Fruit fly (Drosophila melanogaster) ovary, adult (tissue): ENCODE measurements around the gene CG3168.

Experiments used
- CG17801 ChIP-seq: fragments of 200-800 bp; optimal IDR thresholded peaks from 2 replicates; lab custom pipeline; 2019; ENCODE audit warnings: missing biosample characterization, mild to moderate bottlenecking, missing genetic modification characterization, moderate library complexity; ENCODE audit not compliant: partially characterized antibody

CG3168 gene

DNA sequence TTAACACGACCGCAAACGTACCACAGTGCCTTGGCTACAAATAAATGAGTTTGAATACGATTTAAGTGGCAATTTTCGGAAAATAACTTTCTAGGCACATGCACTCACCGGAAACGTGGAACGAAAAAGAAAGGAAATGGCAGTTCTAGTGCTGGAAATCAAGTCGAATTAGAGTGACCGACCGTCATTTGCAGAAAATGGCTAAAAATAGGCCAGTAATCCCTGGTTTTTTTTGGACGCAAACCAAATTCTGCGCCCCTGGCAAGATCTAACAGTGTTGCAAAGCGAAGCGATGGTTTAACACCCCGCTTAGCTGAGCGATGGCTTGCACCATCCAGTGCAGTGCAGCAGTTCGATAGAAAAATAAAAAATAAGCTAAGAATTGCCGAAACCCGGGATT, 4.3 kb upstream of the CG3168 start, which contains the start of gene RpL17:
Gene RpL17, minus strand, starts transcription at position 151 of the 400 bp plus-strand sequence.
- TF ChIP-seq CG17801 (GFP tag; lab: Kevin White, UChicago): peak; percentile 72

DNA sequence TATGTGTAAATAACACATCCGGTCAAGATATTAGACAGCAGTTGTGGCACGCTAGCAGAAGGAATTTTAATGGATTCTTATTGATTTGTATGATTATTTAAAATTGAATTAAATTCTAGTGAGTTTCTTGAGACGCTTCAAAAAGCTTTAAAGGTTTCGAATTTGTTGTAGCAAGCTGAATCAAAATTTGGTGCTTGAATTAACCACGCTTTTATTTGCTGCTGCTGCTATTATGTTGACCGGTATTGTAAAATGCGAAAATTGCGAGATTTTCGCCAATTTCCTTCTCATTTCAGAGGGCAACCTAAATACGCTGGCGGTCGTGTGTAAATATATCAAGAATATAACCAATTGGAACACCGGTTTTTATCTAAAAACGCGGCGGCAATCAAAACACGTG, 3.4 kb upstream of the CG3168 start:
- no peak for TF ChIP-seq CG17801 (GFP tag; lab: Kevin White, UChicago)

DNA sequence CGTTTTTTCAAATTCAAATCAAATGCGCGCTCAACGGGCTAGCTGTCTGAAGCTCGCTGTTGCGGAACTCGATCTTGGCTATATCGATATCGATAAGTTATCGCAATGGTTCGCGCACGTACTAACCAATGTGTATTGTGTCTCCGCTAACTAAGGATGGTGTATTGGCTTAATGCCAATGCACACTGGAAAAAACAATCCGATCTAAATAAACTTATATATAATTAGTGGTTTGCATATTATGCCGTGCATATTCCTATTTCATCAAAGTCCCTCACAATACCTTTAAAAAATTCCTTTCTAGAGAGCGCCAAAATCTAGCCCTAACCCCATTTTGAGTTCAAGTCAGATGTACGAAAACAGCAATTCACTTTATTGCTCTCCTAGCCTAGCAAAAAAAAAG, 1.4 kb upstream of the CG3168 start:
- peak; percentile 26 for TF ChIP-seq CG17801 (GFP tag; lab: Kevin White, UChicago)

DNA sequence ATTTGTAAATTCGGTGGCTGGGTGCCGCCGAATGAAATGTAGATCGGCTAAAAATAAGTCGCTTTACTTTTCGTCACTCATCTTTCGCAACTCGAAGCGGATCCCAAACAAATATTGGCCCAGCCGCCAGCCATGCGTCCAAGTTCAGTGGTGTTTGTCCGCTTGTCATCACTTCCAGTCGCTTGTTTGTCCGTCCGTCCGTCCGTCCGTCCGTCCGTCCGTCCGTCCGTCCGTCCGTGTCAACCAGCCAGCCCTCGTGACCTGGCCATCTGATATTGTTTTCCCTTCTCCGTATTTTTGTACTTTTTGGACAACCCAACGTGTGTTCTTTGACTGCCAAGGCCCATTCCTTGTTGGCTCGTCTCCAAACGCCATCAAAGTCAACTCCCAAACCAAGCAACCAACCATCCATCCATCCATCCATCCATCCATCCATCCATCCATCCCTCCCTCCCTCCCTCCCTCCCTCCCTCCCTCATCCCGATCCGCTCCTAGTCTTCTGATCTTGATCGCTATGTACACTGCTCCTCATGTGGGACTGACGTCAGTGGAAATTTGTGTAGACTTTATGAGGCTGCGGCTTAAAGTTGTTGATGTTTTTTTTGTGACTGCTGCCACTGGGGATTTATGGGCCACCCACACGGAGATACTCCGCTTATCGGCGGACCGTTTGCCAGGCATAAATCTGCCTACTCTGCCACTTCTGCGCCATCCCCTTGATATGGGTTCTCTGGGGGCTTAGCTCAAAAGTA, 6.3 kb downstream of the CG3168 start:
- peak; percentile 0 for TF ChIP-seq CG17801 (GFP tag; lab: Kevin White, UChicago)

DNA sequence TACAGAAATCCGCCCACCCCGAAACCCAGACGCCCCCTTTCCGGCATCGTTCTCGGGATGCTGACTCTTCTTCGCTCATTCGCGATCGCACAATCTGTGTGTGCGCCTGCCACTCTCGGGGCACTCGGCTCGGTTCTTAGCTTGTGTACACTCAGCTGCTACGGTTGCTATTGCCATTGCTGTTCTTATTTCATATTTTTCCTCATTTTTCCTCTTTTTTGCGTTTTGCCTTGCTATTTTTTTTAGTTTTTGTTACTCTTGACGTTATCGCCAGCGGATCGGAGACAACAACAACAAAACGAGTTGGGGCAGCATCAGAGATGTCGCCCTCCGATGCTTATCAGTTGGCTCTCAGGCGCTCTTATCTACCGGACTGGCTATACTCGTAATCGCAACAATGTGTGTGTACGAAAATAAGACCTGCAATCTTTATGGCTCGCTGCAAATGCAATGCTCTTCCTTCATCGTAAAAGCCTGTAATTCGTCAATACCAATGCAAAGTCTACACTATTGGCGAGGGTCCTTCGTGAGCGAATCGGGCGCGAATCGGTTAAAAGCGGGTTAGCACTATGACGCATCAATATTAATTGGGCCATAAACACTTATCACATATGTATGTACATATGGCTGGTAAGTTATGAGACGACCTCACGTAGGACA, 9.1 kb downstream of the CG3168 start:
- no peak for TF ChIP-seq CG17801 (GFP tag; lab: Kevin White, UChicago)

DNA sequence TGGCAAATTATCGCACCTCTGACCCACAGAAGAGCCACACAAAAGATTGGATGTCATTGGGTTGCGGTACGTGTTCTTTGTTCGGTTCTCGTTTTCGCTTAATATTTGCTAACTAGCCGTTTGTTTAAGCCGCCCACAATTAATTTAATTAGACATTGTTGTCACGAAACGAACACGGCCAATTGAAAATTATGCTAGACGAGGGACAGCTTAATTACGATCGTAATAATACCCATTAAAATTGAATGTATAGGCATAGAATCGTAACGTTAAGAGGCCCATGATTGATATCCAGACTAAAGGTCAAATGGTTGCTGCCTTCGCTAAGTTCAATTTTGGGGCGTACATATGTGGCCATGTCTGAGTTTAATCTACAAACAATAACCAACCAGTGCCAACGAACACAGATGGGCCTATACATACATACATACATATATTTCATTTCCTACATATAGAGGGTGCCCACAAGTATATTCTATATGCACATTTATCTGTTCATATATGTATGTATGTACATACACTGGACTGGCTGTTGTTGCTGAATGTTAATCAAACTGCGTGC, 11.1 kb downstream of the CG3168 start:
- TF ChIP-seq CG17801 (GFP tag; lab: Kevin White, UChicago): no peak

DNA sequence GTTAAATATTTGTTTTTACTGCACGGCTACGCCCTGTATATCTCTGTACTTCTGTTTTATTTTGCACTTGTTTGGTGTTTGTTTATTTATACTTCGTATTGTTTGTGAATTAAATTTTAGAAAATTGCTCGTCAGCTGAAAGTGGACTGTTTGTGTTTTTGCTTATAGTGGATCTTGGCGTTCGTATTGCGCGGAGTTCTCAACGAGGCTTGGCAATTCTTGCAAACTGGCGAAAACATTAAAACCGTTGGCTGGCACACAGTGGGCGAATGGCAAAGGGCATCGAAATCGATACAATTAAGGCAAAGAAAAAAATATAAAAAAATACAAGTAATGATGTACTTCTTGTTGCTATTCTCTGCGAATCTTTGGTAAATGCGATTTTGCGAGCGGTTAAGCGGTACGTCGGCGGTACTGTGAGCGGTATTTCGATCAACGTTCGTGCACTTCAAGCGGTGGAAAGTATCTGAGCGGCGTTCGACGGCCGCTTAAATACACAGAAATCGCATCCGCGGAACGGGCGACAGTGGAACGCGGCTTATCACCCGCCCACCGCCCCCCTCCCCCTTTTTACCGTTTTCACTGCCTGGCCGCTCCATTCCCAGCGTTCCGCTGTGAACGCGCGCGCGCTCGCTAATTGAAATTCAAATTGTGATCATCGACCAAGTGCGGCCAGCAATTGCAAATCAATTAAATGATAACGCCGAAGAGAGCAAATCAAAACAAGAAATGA, 12.9 kb downstream of the CG3168 start:
- TF ChIP-seq CG17801 (GFP tag; lab: Kevin White, UChicago): no peak

DNA sequence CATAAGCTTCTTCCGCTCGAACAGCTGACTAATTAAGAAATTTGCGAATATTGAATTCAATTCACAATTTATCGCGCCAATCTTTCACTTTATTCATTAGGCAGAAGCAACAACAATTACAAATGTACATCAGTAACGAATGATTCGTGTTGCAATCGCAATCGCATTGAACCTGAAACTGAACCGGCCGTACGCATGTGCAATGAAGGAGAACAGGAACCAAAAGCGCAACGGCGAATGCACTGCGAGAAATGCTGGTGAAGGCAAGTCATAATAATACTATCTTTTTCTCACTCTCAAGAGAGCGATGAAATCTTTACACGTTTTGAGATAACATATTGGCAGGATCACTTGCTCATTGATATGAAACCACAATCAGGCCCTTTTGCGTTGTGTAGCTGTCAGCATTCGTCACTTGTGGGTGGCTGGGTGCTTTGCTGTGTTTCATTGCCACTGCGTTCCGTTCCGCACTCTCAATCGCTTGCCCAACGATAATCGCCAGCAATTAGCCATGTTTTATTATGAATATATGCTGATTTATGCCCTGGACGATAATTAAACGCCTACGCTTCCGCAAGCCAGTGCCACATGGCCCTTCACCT, 14.8 kb downstream of the CG3168 start:
- no peak for TF ChIP-seq CG17801 (GFP tag; lab: Kevin White, UChicago)

DNA sequence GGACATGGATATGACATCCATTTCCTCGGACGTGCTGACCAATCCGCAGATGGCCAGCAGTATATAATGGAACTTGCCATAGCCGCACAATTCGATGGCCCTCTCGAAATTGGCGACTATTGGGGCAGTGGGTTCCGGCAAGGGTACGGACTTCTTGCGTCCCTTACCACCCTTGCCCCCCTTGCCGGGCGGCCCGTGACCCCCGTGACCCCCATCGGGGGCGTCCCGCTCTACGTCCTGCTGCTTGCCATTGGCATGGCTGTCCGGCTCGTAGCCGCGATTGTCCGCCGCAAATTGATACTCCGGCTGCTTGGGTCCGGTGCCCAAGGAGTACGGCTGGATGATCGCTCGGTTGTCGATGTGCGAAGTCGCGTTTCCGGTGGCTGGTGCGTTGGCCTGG, 16.2 kb downstream of the CG3168 start:
- TF ChIP-seq CG17801 (GFP tag; lab: Kevin White, UChicago): no peak

DNA sequence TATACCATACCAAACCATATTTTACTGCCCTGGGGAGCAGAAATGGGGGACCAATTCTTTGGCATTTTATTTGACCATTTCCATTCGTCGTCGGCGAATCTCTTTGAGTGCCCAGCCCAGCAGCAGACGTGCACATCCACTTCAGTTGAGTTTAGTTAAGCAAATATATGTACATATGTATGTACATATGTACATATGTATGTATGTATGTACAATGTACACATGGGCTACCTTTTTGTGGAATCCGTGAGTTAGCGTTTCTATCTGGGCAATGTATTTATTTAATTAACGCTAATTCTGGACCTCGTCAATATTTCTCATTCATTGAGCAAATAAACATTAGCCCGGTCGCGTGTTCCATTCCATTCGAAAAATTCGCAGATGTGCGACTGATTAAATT, 19.8 kb downstream of the CG3168 start:
- TF ChIP-seq CG17801 (GFP tag; lab: Kevin White, UChicago): no peak

DNA sequence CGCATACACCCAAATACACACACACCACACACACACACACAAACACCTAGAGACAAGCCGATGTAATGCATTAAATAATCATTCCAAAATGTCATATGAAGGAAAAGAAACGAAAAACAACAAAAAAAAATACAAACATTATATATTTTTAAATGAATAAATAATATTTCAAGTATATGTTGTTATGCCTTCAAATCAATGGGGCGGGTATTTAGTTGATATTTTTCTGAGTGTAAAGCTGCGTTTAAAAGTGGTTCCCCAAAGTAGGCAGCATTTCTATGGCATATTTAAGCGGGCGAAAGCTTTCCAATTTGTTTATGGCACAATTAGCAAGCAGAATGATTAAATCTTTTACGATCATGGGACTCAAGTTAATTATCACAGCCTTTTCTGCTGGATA, 20.5 kb downstream of the CG3168 start:
- TF ChIP-seq CG17801 (GFP tag; lab: Kevin White, UChicago): peak; percentile 49

DNA sequence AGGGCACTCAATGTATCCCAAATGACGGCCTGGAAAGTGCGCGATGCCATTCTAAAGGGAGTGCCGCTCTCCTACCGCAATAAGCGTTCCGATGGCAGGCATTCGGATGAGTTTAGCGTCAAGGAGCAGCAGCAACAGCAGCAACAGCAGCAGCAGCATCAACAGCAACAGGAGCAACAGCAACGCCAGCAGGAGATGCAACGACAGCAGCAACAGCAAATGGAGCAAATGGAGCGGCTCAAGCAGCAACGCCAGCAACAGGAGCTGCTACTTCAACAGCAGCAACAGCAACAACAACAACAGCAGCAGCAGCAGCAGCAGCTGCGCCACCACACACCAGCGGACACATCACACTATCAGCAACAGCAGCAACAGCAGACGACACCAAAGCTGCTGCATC, 23.6 kb downstream of the CG3168 start:
- TF ChIP-seq CG17801 (GFP tag; lab: Kevin White, UChicago): no peak

DNA sequence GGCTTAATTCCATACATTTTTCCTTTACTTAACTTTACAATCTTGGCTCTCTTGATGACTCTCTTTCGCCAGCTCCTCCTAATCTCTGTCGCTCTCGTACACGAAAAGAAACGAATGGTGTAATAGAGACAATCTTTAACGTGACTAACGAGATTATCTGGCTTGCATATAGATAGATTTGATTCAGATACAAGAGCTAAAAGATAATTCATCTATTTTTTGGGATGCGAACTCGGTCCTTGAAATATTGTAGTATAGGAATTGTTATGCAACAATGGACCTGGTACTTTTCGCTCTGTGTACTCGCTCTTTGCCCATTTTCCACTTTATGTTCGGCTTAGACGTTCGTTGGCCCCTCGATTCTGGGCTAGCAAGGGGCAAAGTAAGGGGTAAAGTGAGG, 28.5 kb downstream of the CG3168 start:
- TF ChIP-seq CG17801 (GFP tag; lab: Kevin White, UChicago): peak; percentile 59

DNA sequence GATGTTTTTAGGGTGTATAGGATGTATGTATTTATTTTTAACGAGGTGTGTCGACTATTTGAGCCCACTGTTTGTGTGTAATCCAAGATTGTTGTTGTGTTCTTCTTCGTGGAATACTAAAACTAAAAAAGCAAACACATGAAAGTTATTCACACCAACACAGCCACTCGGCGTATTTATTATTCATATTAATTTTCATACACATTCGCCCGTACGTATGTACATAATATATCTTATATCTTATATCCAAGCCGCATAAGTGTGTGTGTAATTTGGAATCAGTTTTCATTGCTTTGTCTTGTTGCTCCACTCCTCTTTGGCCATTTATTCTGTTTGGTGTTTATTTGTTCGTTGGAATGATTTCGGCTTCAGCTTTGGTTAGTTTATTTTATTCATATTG, 29.1 kb downstream of the CG3168 start:
- no peak for TF ChIP-seq CG17801 (GFP tag; lab: Kevin White, UChicago)

DNA sequence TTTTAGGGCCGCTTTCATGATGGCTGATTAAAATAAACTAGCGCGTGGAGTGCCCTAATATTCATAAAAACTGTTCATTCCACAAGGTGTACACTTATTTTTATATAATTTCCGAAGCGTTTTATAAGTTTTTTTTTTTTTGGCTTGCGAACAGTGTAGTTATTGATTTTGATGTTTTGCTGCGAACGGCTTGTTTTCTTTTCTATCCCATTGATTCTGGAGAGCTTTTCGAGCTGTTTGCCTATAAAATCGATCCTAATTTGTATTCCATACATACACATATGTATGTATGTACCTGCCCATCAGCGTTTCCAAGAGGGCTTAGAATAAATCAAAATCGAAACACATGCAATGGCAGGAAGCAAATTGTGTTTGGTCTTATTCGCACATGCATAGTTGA, 29.5 kb downstream of the CG3168 start:
- no peak for TF ChIP-seq CG17801 (GFP tag; lab: Kevin White, UChicago)
